Worm (Caenorhabditis elegans): ENCODE measurements around the gene F13D12.8.

The F13D12.8 gene

ce11 chrII:11728545-11729105 lies 3.8 kb downstream of the F13D12.8 start, which contains the start of gene alh-8 (continued):
- TF ChIP-seq ces-1 (GFP tag; optimal IDR thresholded peaks at IDR 0.05) (no peak), attf-4 (tag; optimal IDR thresholded peaks at IDR 0.05) (no peak), pqm-1 (tag; optimal IDR thresholded peaks at IDR 0.05) (peak; percentile 57), F26F4.8 (GFP tag; conservative IDR thresholded peaks at IDR 0.05) (no peak), daf-8 (GFP tag; IDR thresholded peaks at IDR 0.05) (no peak), lin-29 (GFP tag; IDR thresholded peaks at IDR 0.05) (no peak), hif-1 (tag; optimal IDR thresholded peaks at IDR 0.05) (peak in 1 of 2 experiments; percentile 73), spr-3 (GFP tag; optimal IDR thresholded peaks at IDR 0.05) (peak; percentile 56), zip-11 (GFP tag; IDR thresholded peaks at IDR 0.05) (no peak), snpc-4 (tag; optimal IDR thresholded peaks at IDR 0.05) (no peak), nhr-25 (tag; optimal IDR thresholded peaks at IDR 0.05; ENCODE audit: borderline replicate concordance, insufficient read depth) (no peak), lin-15B (tag; optimal IDR thresholded peaks at IDR 0.05) (no peak), mes-2 (tag; optimal IDR thresholded peaks at IDR 0.05; ENCODE audit: poor library complexity, severe bottlenecking) (peak; percentile 53), lim-7 (GFP tag; IDR thresholded peaks at IDR 0.05) (no peak), hlh-30 (tag; optimal IDR thresholded peaks at IDR 0.05; ENCODE audit: insufficient read depth) (peak; percentile 97), dmd-6 (GFP tag; IDR thresholded peaks at IDR 0.05) (peak; percentile 87), nhr-48 (tag; optimal IDR thresholded peaks at IDR 0.05) (peak; percentile 52), arid-1 (GFP tag; conservative IDR thresholded peaks at IDR 0.05) (no peak), hmg-1.1 (GFP tag; IDR thresholded peaks at IDR 0.05) (no peak), madf-5 (GFP tag; IDR thresholded peaks at IDR 0.05) (no peak), zfp-3 (GFP tag; conservative IDR thresholded peaks at IDR 0.05) (no peak), spr-1 (tag; optimal IDR thresholded peaks at IDR 0.05) (no peak)

ce11 chrII:11727438-11727837 lies 5.0 kb downstream of the F13D12.8 start:
- TF ChIP-seq tra-1 (GFP tag; IDR thresholded peaks at IDR 0.05) = no peak
- TF ChIP-seq egl-27 (tag; optimal IDR thresholded peaks at IDR 0.05) = no peak
- TF ChIP-seq aha-1 (tag) = peak; percentile 91
- no peak for TF ChIP-seq spr-1 (tag; optimal IDR thresholded peaks at IDR 0.05)

- TF ChIP-seq ama-1 (optimal IDR thresholded peaks at IDR 0.05) (no peak), zfp-3 (GFP tag; conservative IDR thresholded peaks at IDR 0.05) (0 out of 2 replicates have a peak, but pooled peaks have one; percentile 40), unc-130 (GFP tag; optimal IDR thresholded peaks at IDR 0.05) (peak; percentile 46), rbr-2 (tag; optimal IDR thresholded peaks at IDR 0.05) (peak; percentile 10), lin-38 (GFP tag; IDR thresholded peaks at IDR 0.05) (peak; percentile 40; the same call in 1 of the 2 replicates), mxl-3 (GFP tag; optimal IDR thresholded peaks at IDR 0.05) (no peak), lsy-2 (tag; optimal IDR thresholded peaks at IDR 0.05) (peak in 1 of 2 experiments; percentile 51), set-16 (GFP tag; IDR thresholded peaks at IDR 0.05) (peak; percentile 93), egl-43 (GFP tag; IDR thresholded peaks at IDR 0.05) (0 out of 2 replicates have a peak, but pooled peaks have one; percentile 46), aha-1 (tag) (peak; percentile 41), D1046.2 (GFP tag; IDR thresholded peaks at IDR 0.05) (no peak), pqm-1 (tag; optimal IDR thresholded peaks at IDR 0.05) (no peak), spr-1 (tag; optimal IDR thresholded peaks at IDR 0.05) (no peak), tra-1 (GFP tag; IDR thresholded peaks at IDR 0.05) (0 out of 2 replicates have a peak, but pooled peaks have one; percentile 11), F44E2.7 (GFP tag; IDR thresholded peaks at IDR 0.05) (no peak), Y48G9A.11 (GFP tag; IDR thresholded peaks at IDR 0.05) (peak; percentile 71; the same call in 1 of the 2 replicates), daf-16 (GFP tag; optimal IDR thresholded peaks at IDR 0.05) (no peak), daf-16 (tag; optimal IDR thresholded peaks at IDR 0.05) (no peak)
These were observed 5.8 kb downstream of the F13D12.8 start, which contains the start of gene F13D12.5 for ce11 chrII:11726470-11727106. F13D12.5 (plus strand) TSS chrII:11726814.

Data from whole organism, L4 larva.